Fruit fly (Drosophila melanogaster): Measurements from ENCODE around the gene CG11585.

The CG11585 gene

dm6 chrX:14172524-14172923 lies 16.8 kb upstream of the CG11585 start, which contains the start of gene betaNACtes1:
Gene betaNACtes1 (minus strand): TSS chrX:14172624.
- TF ChIP-seq CG9948 (tag; optimal IDR thresholded peaks at IDR 0.05) (no peak), D1 (tag; optimal IDR thresholded peaks at IDR 0.05) (no peak)

dm6 chrX:14173654-14174053 lies 15.7 kb upstream of the CG11585 start:
- TF ChIP-seq CG15710 (tag; optimal IDR thresholded peaks at IDR 0.05) (no peak), CG13204 (GFP tag; optimal IDR thresholded peaks at IDR 0.05) (no peak), CG17806 (tag; optimal IDR thresholded peaks at IDR 0.05) (no peak), CG10348 (GFP tag; IDR thresholded peaks at IDR 0.05) (no peak), CG12605 (GFP tag; IDR thresholded peaks at IDR 0.05) (no peak), rn (GFP tag; IDR thresholded peaks at IDR 0.05) (no peak), Pif1B (GFP tag; optimal IDR thresholded peaks at IDR 0.05) (no peak), D1 (tag; optimal IDR thresholded peaks at IDR 0.05) (no peak), CG32121 (GFP tag; IDR thresholded peaks at IDR 0.05) (no peak), EcR (GFP tag; optimal IDR thresholded peaks at IDR 0.05) (no peak), Snoo (tag; optimal IDR thresholded peaks at IDR 0.05) (no peak), Ets98B (GFP tag; IDR thresholded peaks at IDR 0.05) (no peak), CG8159 (tag; optimal IDR thresholded peaks at IDR 0.05) (no peak), CG34367 (tag; optimal IDR thresholded peaks at IDR 0.05) (no peak), CG9948 (tag; optimal IDR thresholded peaks at IDR 0.05) (no peak), CG14655 (GFP tag; optimal IDR thresholded peaks at IDR 0.05) (no peak)

dm6 chrX:14174456-14174855 lies 14.9 kb upstream of the CG11585 start, which contains the start of gene CG1368:
Gene CG1368 (plus strand): TSS chrX:14174756.
- TF ChIP-seq fd96Ca (GFP tag; IDR thresholded peaks at IDR 0.05) (no peak), CG13204 (GFP tag; optimal IDR thresholded peaks at IDR 0.05) (peak; percentile 26)

dm6 chrX:14175663-14176062 lies 13.7 kb upstream of the CG11585 start:
- no peak for TF ChIP-seq CG4496 (GFP tag; IDR thresholded peaks at IDR 0.05)
- no peak for TF ChIP-seq fd96Ca (GFP tag; IDR thresholded peaks at IDR 0.05)
- no peak for TF ChIP-seq CG8159 (tag; optimal IDR thresholded peaks at IDR 0.05)
- TF ChIP-seq CG9948 (tag; optimal IDR thresholded peaks at IDR 0.05): no peak
- TF ChIP-seq CG8301 (tag; optimal IDR thresholded peaks at IDR 0.05): no peak
- no peak for TF ChIP-seq CG13204 (GFP tag; optimal IDR thresholded peaks at IDR 0.05)
- TF ChIP-seq CG17806 (tag; optimal IDR thresholded peaks at IDR 0.05): no peak
- no peak for TF ChIP-seq CG32121 (GFP tag; IDR thresholded peaks at IDR 0.05)
- no peak for TF ChIP-seq EcR (GFP tag; optimal IDR thresholded peaks at IDR 0.05)
- no peak for TF ChIP-seq rn (GFP tag; IDR thresholded peaks at IDR 0.05)
- no peak for TF ChIP-seq gl (tag; optimal IDR thresholded peaks at IDR 0.05)
- no peak for TF ChIP-seq CG10348 (GFP tag; IDR thresholded peaks at IDR 0.05)
- TF ChIP-seq CG34367 (tag; optimal IDR thresholded peaks at IDR 0.05): no peak
- no peak for TF ChIP-seq Ets98B (GFP tag; IDR thresholded peaks at IDR 0.05)
- TF ChIP-seq D1 (tag; optimal IDR thresholded peaks at IDR 0.05): no peak
- TF ChIP-seq CG12605 (GFP tag; IDR thresholded peaks at IDR 0.05): no peak
- no peak for TF ChIP-seq Snoo (tag; optimal IDR thresholded peaks at IDR 0.05)
- no peak for TF ChIP-seq CG15710 (tag; optimal IDR thresholded peaks at IDR 0.05)

dm6 chrX:14176623-14177022 lies 12.7 kb upstream of the CG11585 start, which contains the start of gene CG11581:
Gene CG11581 (plus strand): TSS chrX:14176923.
- TF ChIP-seq D1 (tag; optimal IDR thresholded peaks at IDR 0.05) (no peak), CG17806 (tag; optimal IDR thresholded peaks at IDR 0.05) (no peak), Ets98B (GFP tag; IDR thresholded peaks at IDR 0.05) (no peak), rn (GFP tag; IDR thresholded peaks at IDR 0.05) (no peak), CG14655 (GFP tag; optimal IDR thresholded peaks at IDR 0.05) (no peak), CG4496 (GFP tag; IDR thresholded peaks at IDR 0.05) (no peak), EcR (GFP tag; optimal IDR thresholded peaks at IDR 0.05) (no peak), CG12605 (GFP tag; IDR thresholded peaks at IDR 0.05) (no peak), CG15710 (tag; optimal IDR thresholded peaks at IDR 0.05) (no peak), CG10348 (GFP tag; IDR thresholded peaks at IDR 0.05) (no peak), CG34367 (tag; optimal IDR thresholded peaks at IDR 0.05) (no peak), Pif1B (GFP tag; optimal IDR thresholded peaks at IDR 0.05) (no peak)

- TF ChIP-seq CG10348 (GFP tag; IDR thresholded peaks at IDR 0.05): no peak
- no peak for TF ChIP-seq rn (GFP tag; IDR thresholded peaks at IDR 0.05)
- no peak for TF ChIP-seq CG9948 (tag; optimal IDR thresholded peaks at IDR 0.05)
- TF ChIP-seq CG8159 (tag; optimal IDR thresholded peaks at IDR 0.05): no peak
- no peak for TF ChIP-seq CG12605 (GFP tag; IDR thresholded peaks at IDR 0.05)
These were observed 8.6 kb upstream of the CG11585 start, which contains the start of gene CG11584 for dm6 chrX:14180728-14181127. Gene CG11584 (plus strand): TSS chrX:14181028.

- TF ChIP-seq CG4496 (GFP tag; IDR thresholded peaks at IDR 0.05): no peak
- no peak for TF ChIP-seq CG8159 (tag; optimal IDR thresholded peaks at IDR 0.05)
- no peak for TF ChIP-seq CG9948 (tag; optimal IDR thresholded peaks at IDR 0.05)
- no peak for TF ChIP-seq D1 (tag; optimal IDR thresholded peaks at IDR 0.05)
- TF ChIP-seq CG32121 (GFP tag; IDR thresholded peaks at IDR 0.05): no peak
- no peak for TF ChIP-seq CG14655 (GFP tag; optimal IDR thresholded peaks at IDR 0.05)
- no peak for TF ChIP-seq CG8301 (tag; optimal IDR thresholded peaks at IDR 0.05)
These were observed 5.2 kb upstream of the CG11585 start, which contains the start of gene CG32603 for dm6 chrX:14184062-14184611. Gene CG32603 (plus strand): TSS chrX:14184561.
